ENCODE assay signal across 1 fruit fly cellular context in the genomic region with DNA sequence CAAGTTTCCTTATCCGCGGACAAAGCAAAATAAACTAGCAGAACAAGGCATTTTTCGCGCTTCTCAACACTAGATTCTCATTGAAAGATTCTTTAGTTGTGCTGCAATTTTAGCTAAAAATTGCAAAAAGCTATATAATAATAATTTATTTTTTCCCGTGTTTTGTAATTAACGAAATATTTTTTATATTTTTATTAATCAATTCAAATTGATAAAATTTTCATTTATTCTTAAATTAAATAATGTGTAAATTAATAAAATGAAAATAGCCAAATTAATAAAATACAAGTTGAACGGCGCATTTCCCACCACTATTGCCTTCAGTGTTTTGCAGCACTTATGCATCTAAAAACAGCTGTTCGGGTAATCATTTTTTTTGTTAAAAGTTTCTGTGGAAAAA.
TF ChIP-seq lines count a peak whose summit lies in the region.

Gene Drep4 (minus strand): TSS at position 7 of the 400 bp plus-strand sequence.
Gene Uvrag (plus strand): TSS at position 322 of the 400 bp plus-strand sequence.

TF ChIP-seq in whole organism, embryonic, 481 proteins besides CTCF, POLR2A, EP300 and RAD21 (continued from another document and continues in another):
- no peak for TF ChIP-seq ash1 (GFP tag; optimal IDR thresholded peaks at IDR 0.05; lab: Kevin White, UChicago)
- TF ChIP-seq twi (tag; optimal IDR thresholded peaks at IDR 0.05; lab: Kevin White, UChicago) = no peak
- TF ChIP-seq Oli (tag; optimal IDR thresholded peaks at IDR 0.05; lab: Kevin White, UChicago) = peak; percentile 62
- TF ChIP-seq CG3995 (GFP tag; optimal IDR thresholded peaks at IDR 0.05; lab: Kevin White, UChicago) = no peak
- no peak for TF ChIP-seq CkIIα-i1 (GFP tag; IDR thresholded peaks at IDR 0.05; lab: Robert Waterston, UW)
- TF ChIP-seq Pdp1 (GFP tag; optimal IDR thresholded peaks at IDR 0.05; lab: Kevin White, UChicago) = no peak
- TF ChIP-seq wek (GFP tag; optimal IDR thresholded peaks at IDR 0.05; lab: Kevin White, UChicago) = no peak
- no peak for TF ChIP-seq ci (GFP tag; IDR thresholded peaks at IDR 0.05; lab: Robert Waterston, UW)
- TF ChIP-seq CG10543 (GFP tag; optimal IDR thresholded peaks at IDR 0.05; lab: Kevin White, UChicago) = no peak
- TF ChIP-seq insv (GFP tag; optimal IDR thresholded peaks at IDR 0.05; lab: Kevin White, UChicago) = peak in 1 of 2 experiments; percentile 73
- no peak for TF ChIP-seq disco-r (GFP tag; optimal IDR thresholded peaks at IDR 0.05; lab: Kevin White, UChicago)
- TF ChIP-seq Lhr (GFP tag; optimal IDR thresholded peaks at IDR 0.05; lab: Kevin White, UChicago) = peak; percentile 35
- TF ChIP-seq lola (GFP tag; optimal IDR thresholded peaks at IDR 0.05; lab: Kevin White, UChicago) = no peak
- TF ChIP-seq Lpt (GFP tag; optimal IDR thresholded peaks at IDR 0.05; lab: Kevin White, UChicago) = no peak
- TF ChIP-seq CG12071 (GFP tag; optimal IDR thresholded peaks at IDR 0.05; lab: Kevin White, UChicago) = no peak
- no peak for TF ChIP-seq MTF-1 (GFP tag; optimal IDR thresholded peaks at IDR 0.05; lab: Kevin White, UChicago; ENCODE audit: borderline replicate concordance)
- 0 out of 3 replicates have a peak, but pooled peaks have one; percentile 37 for TF ChIP-seq CG11093 (GFP tag; IDR thresholded peaks at IDR 0.05; lab: Robert Waterston, UW)
- TF ChIP-seq mld (GFP tag; IDR thresholded peaks at IDR 0.05; lab: Robert Waterston, UW; ENCODE audit: partially characterized antibody) = no peak
- no peak for TF ChIP-seq CG11504 (tag; optimal IDR thresholded peaks at IDR 0.05; lab: Kevin White, UChicago)
- TF ChIP-seq Taf1 (GFP tag; IDR thresholded peaks at IDR 0.05; lab: Robert Waterston, UW) = no peak
- no peak for TF ChIP-seq CG34224 (GFP tag; IDR thresholded peaks at IDR 0.05; lab: Robert Waterston, UW; ENCODE audit: partially characterized antibody)
- peak; percentile 62 for TF ChIP-seq ttk (GFP tag; IDR thresholded peaks at IDR 0.05; lab: Robert Waterston, UW)
- peak; percentile 54 for TF ChIP-seq ssp (GFP tag; IDR thresholded peaks at IDR 0.05; lab: Robert Waterston, UW)
- TF ChIP-seq eve (GFP tag; optimal IDR thresholded peaks at IDR 0.05; lab: Kevin White, UChicago) = no peak
- peak; percentile 83 for TF ChIP-seq sens (GFP tag; lab: Kevin White, UChicago)
- no peak for TF ChIP-seq HLH4C (GFP tag; IDR thresholded peaks at IDR 0.05; lab: Robert Waterston, UW; ENCODE audit: partially characterized antibody)
- TF ChIP-seq bsh (GFP tag; optimal IDR thresholded peaks at IDR 0.05; lab: Kevin White, UChicago) = peak in 1 of 2 experiments; percentile 59
- peak; percentile 44; the same call in 1 of the 2 replicates for TF ChIP-seq NFAT (GFP tag; IDR thresholded peaks at IDR 0.05; lab: Robert Waterston, UW)
- peak; percentile 5 for TF ChIP-seq odd (GFP tag; optimal IDR thresholded peaks at IDR 0.05; lab: Kevin White, UChicago)
- no peak for TF ChIP-seq CG2199 (GFP tag; IDR thresholded peaks at IDR 0.05; lab: Robert Waterston, UW)
- TF ChIP-seq CG12219 (GFP tag; optimal IDR thresholded peaks at IDR 0.05; lab: Kevin White, UChicago) = no peak
- no peak for TF ChIP-seq Dll (GFP tag; IDR thresholded peaks at IDR 0.05; lab: Robert Waterston, UW; ENCODE audit: partially characterized antibody)
- no peak for TF ChIP-seq Mes4 (GFP tag; optimal IDR thresholded peaks at IDR 0.05; lab: Kevin White, UChicago)
- TF ChIP-seq CG10959 (GFP tag; IDR thresholded peaks at IDR 0.05; lab: Robert Waterston, UW) = no peak
- TF ChIP-seq shn (GFP tag; optimal IDR thresholded peaks at IDR 0.05; lab: Kevin White, UChicago) = no peak
- peak; percentile 62 for TF ChIP-seq Fer2 (tag; optimal IDR thresholded peaks at IDR 0.05; lab: Kevin White, UChicago)
- 0 out of 3 replicates have a peak, but pooled peaks have one; percentile 14 for TF ChIP-seq CG34422 (GFP tag; IDR thresholded peaks at IDR 0.05; lab: Robert Waterston, UW)
- TF ChIP-seq CG12236 (GFP tag; optimal IDR thresholded peaks at IDR 0.05; lab: Kevin White, UChicago) = no peak
- TF ChIP-seq Doc3 (GFP tag; IDR thresholded peaks at IDR 0.05; lab: Robert Waterston, UW; ENCODE audit: partially characterized antibody) = no peak
- peak; percentile 78 for TF ChIP-seq phol (tag; optimal IDR thresholded peaks at IDR 0.05; lab: Kevin White, UChicago)
- no peak for TF ChIP-seq CG6683 (GFP tag; optimal IDR thresholded peaks at IDR 0.05; lab: Kevin White, UChicago)
- no peak for TF ChIP-seq Gsc (GFP tag; IDR thresholded peaks at IDR 0.05; lab: Robert Waterston, UW)
- TF ChIP-seq kni (GFP tag; optimal IDR thresholded peaks at IDR 0.05; lab: Kevin White, UChicago) = no peak
- TF ChIP-seq knrl (GFP tag; IDR thresholded peaks at IDR 0.05; lab: Robert Waterston, UW; ENCODE audit: partially characterized antibody) = no peak; the same call in 2 of the 3 replicates
- no peak for TF ChIP-seq CG11695 (GFP tag; IDR thresholded peaks at IDR 0.05; lab: Robert Waterston, UW)
- TF ChIP-seq CG16813 (GFP tag; IDR thresholded peaks at IDR 0.05; lab: Robert Waterston, UW; ENCODE audit: partially characterized antibody) = no peak
- 0 out of 2 replicates have a peak, but pooled peaks have one; percentile 18 for TF ChIP-seq ara (GFP tag; IDR thresholded peaks at IDR 0.05; lab: Robert Waterston, UW)
- TF ChIP-seq CG2678 (tag; optimal IDR thresholded peaks at IDR 0.05; lab: Kevin White, UChicago) = no peak
- no peak for TF ChIP-seq pan (optimal IDR thresholded peaks at IDR 0.05; lab: Kevin White, UChicago)
- no peak for TF ChIP-seq pan (GFP tag; optimal IDR thresholded peaks at IDR 0.05 in 1 of 2, IDR thresholded peaks at IDR 0.05 in 1 of 2)
- no peak for TF ChIP-seq HLH54F (GFP tag; optimal IDR thresholded peaks at IDR 0.05; lab: Kevin White, UChicago)
- no peak for TF ChIP-seq CG4707 (GFP tag; optimal IDR thresholded peaks at IDR 0.05; lab: Kevin White, UChicago)
- TF ChIP-seq CG10979 (tag; optimal IDR thresholded peaks at IDR 0.05; lab: Kevin White, UChicago) = peak; percentile 68
- TF ChIP-seq Optix (GFP tag; IDR thresholded peaks at IDR 0.05; lab: Robert Waterston, UW) = no peak
- TF ChIP-seq CG15011 (GFP tag; optimal IDR thresholded peaks at IDR 0.05; lab: Kevin White, UChicago) = no peak
- TF ChIP-seq CG8388 (GFP tag; optimal IDR thresholded peaks at IDR 0.05; lab: Kevin White, UChicago) = peak; percentile 50
- TF ChIP-seq ind (GFP tag; optimal IDR thresholded peaks at IDR 0.05; lab: Kevin White, UChicago) = peak; percentile 72
- TF ChIP-seq Dbx (GFP tag; IDR thresholded peaks at IDR 0.05; lab: Robert Waterston, UW) = peak; percentile 75
- TF ChIP-seq Dp (GFP tag; optimal IDR thresholded peaks at IDR 0.05; lab: Kevin White, UChicago) = no peak
- no peak for TF ChIP-seq sd (tag; optimal IDR thresholded peaks at IDR 0.05; lab: Kevin White, UChicago)
- TF ChIP-seq MBD-R2 (GFP tag; IDR thresholded peaks at IDR 0.05; lab: Robert Waterston, UW) = peak; percentile 72
- peak; percentile 97 for TF ChIP-seq Sry-β (GFP tag; optimal IDR thresholded peaks at IDR 0.05; lab: Kevin White, UChicago)
- peak; percentile 60 for TF ChIP-seq az2 (GFP tag; optimal IDR thresholded peaks at IDR 0.05; lab: Kevin White, UChicago)
- no peak for TF ChIP-seq Jarid2 (GFP tag; optimal IDR thresholded peaks at IDR 0.05; lab: Kevin White, UChicago)
- no peak for TF ChIP-seq CG1603 (tag; optimal IDR thresholded peaks at IDR 0.05; lab: Kevin White, UChicago)
- TF ChIP-seq z (GFP tag; IDR thresholded peaks at IDR 0.05; lab: Robert Waterston, UW) = no peak
- TF ChIP-seq unc-4 (GFP tag; IDR thresholded peaks at IDR 0.05; lab: Robert Waterston, UW; ENCODE audit: partially characterized antibody) = no peak
- TF ChIP-seq corto (GFP tag; optimal IDR thresholded peaks at IDR 0.05; lab: Kevin White, UChicago) = no peak
- no peak for TF ChIP-seq CG6813 (GFP tag; optimal IDR thresholded peaks at IDR 0.05; lab: Kevin White, UChicago)
- no peak for TF ChIP-seq nom (GFP tag; optimal IDR thresholded peaks at IDR 0.05; lab: Kevin White, UChicago)
- TF ChIP-seq CG43689 (GFP tag; IDR thresholded peaks at IDR 0.05; lab: Robert Waterston, UW) = no peak
- TF ChIP-seq slou (GFP tag; optimal IDR thresholded peaks at IDR 0.05; lab: Kevin White, UChicago) = peak; percentile 57
- no peak for TF ChIP-seq vnd (GFP tag; IDR thresholded peaks at IDR 0.05; lab: Robert Waterston, UW; ENCODE audit: partially characterized antibody)
- peak; percentile 50 for TF ChIP-seq YL-1 (GFP tag; optimal IDR thresholded peaks at IDR 0.05; lab: Kevin White, UChicago)
- peak; percentile 36 for TF ChIP-seq scrt (GFP tag; optimal IDR thresholded peaks at IDR 0.05; lab: Kevin White, UChicago)
- TF ChIP-seq CG42726 (GFP tag; IDR thresholded peaks at IDR 0.05; lab: Robert Waterston, UW; ENCODE audit: partially characterized antibody) = no peak
- TF ChIP-seq CG12942 (GFP tag; optimal IDR thresholded peaks at IDR 0.05; lab: Kevin White, UChicago) = peak; percentile 48
- TF ChIP-seq pho (GFP tag; optimal IDR thresholded peaks at IDR 0.05; lab: Kevin White, UChicago) = peak; percentile 1
- TF ChIP-seq Ssrp (tag; optimal IDR thresholded peaks at IDR 0.05; lab: Kevin White, UChicago) = peak; percentile 74
- peak; percentile 90 for TF ChIP-seq sqz (GFP tag; optimal IDR thresholded peaks at IDR 0.05; lab: Kevin White, UChicago)
- TF ChIP-seq Max (GFP tag; optimal IDR thresholded peaks at IDR 0.05; lab: Kevin White, UChicago) = peak; percentile 30
- no peak for TF ChIP-seq CG10366 (GFP tag; IDR thresholded peaks at IDR 0.05; lab: Robert Waterston, UW)
- peak; percentile 75 for TF ChIP-seq Sox100B (GFP tag; optimal IDR thresholded peaks at IDR 0.05; lab: Kevin White, UChicago)
- TF ChIP-seq HLH3B (GFP tag; IDR thresholded peaks at IDR 0.05; lab: Robert Waterston, UW) = 0 out of 2 replicates have a peak, but pooled peaks have one; percentile 16
- TF ChIP-seq fd3F (GFP tag; optimal IDR thresholded peaks at IDR 0.05; lab: Kevin White, UChicago) = peak; percentile 51
- no peak for TF ChIP-seq inv (GFP tag; IDR thresholded peaks at IDR 0.05; lab: Robert Waterston, UW; ENCODE audit: partially characterized antibody)
- peak; percentile 63 for TF ChIP-seq Dek (tag; optimal IDR thresholded peaks at IDR 0.05; lab: Kevin White, UChicago)
- TF ChIP-seq CG7556 (GFP tag; optimal IDR thresholded peaks at IDR 0.05; lab: Kevin White, UChicago) = no peak
- TF ChIP-seq CG31224 (GFP tag; IDR thresholded peaks at IDR 0.05; lab: Robert Waterston, UW) = no peak
- TF ChIP-seq Tbp (GFP tag; optimal IDR thresholded peaks at IDR 0.05; lab: Kevin White, UChicago) = no peak
- TF ChIP-seq Camta (GFP tag; optimal IDR thresholded peaks at IDR 0.05; lab: Kevin White, UChicago) = no peak
- peak; percentile 85 for TF ChIP-seq CG3847 (GFP tag; IDR thresholded peaks at IDR 0.05; lab: Robert Waterston, UW)
- no peak for TF ChIP-seq tap (tag; optimal IDR thresholded peaks at IDR 0.05; lab: Kevin White, UChicago)
- TF ChIP-seq CG3163 (GFP tag; optimal IDR thresholded peaks at IDR 0.05; lab: Kevin White, UChicago) = no peak
- TF ChIP-seq sens-2 (GFP tag; IDR thresholded peaks at IDR 0.05; lab: Robert Waterston, UW) = no peak
- peak; percentile 18 for TF ChIP-seq D19B (GFP tag; optimal IDR thresholded peaks at IDR 0.05; lab: Kevin White, UChicago)
- TF ChIP-seq CG15601 (tag; optimal IDR thresholded peaks at IDR 0.05; lab: Kevin White, UChicago) = peak; percentile 87
- TF ChIP-seq kay (GFP tag; optimal IDR thresholded peaks at IDR 0.05; lab: Kevin White, UChicago) = peak; percentile 40
- TF ChIP-seq CG3065 (GFP tag; optimal IDR thresholded peaks at IDR 0.05; lab: Kevin White, UChicago) = peak; percentile 27
- TF ChIP-seq hbn (GFP tag; IDR thresholded peaks at IDR 0.05; lab: Robert Waterston, UW; ENCODE audit: partially characterized antibody) = no peak
- no peak for TF ChIP-seq CG13287 (GFP tag; IDR thresholded peaks at IDR 0.05; lab: Robert Waterston, UW; ENCODE audit: partially characterized antibody)
- no peak for TF ChIP-seq Atf-2 (GFP tag; optimal IDR thresholded peaks at IDR 0.05; lab: Kevin White, UChicago)
- TF ChIP-seq CG11723 (GFP tag; optimal IDR thresholded peaks at IDR 0.05; lab: Kevin White, UChicago) = peak; percentile 17
- TF ChIP-seq mam (GFP tag; optimal IDR thresholded peaks at IDR 0.05; lab: Kevin White, UChicago) = peak; percentile 16
- peak; percentile 88 for TF ChIP-seq CoRest (tag; optimal IDR thresholded peaks at IDR 0.05; lab: Kevin White, UChicago)
- TF ChIP-seq grn (GFP tag; optimal IDR thresholded peaks at IDR 0.05; lab: Kevin White, UChicago) = no peak
- no peak for TF ChIP-seq CG1792 (GFP tag; optimal IDR thresholded peaks at IDR 0.05; lab: Kevin White, UChicago)
- TF ChIP-seq CG9817 (tag; optimal IDR thresholded peaks at IDR 0.05; lab: Kevin White, UChicago) = peak; percentile 71
- TF ChIP-seq grau (tag; optimal IDR thresholded peaks at IDR 0.05; lab: Kevin White, UChicago) = peak; percentile 80
- no peak for TF ChIP-seq gsb-n (tag; optimal IDR thresholded peaks at IDR 0.05; lab: Kevin White, UChicago)
- no peak for TF ChIP-seq ase (GFP tag; IDR thresholded peaks at IDR 0.05; lab: Robert Waterston, UW)
- no peak for TF ChIP-seq Opbp (GFP tag; IDR thresholded peaks at IDR 0.05; lab: Robert Waterston, UW; ENCODE audit: partially characterized antibody)
- TF ChIP-seq chif (GFP tag; optimal IDR thresholded peaks at IDR 0.05; lab: Kevin White, UChicago) = peak in 1 of 2 experiments; percentile 9
- no peak for TF ChIP-seq CG8924 (tag; optimal IDR thresholded peaks at IDR 0.05; lab: Kevin White, UChicago)
- TF ChIP-seq unpg (GFP tag; optimal IDR thresholded peaks at IDR 0.05; lab: Kevin White, UChicago) = no peak
- no peak for TF ChIP-seq nerfin-1 (tag; optimal IDR thresholded peaks at IDR 0.05; lab: Kevin White, UChicago)
- TF ChIP-seq pros (GFP tag; optimal IDR thresholded peaks at IDR 0.05; lab: Kevin White, UChicago) = no peak
- TF ChIP-seq trh (GFP tag; optimal IDR thresholded peaks at IDR 0.05; lab: Kevin White, UChicago) = peak; percentile 20
- no peak for TF ChIP-seq jigr1 (GFP tag; IDR thresholded peaks at IDR 0.05; lab: Robert Waterston, UW)
- peak; percentile 35 for TF ChIP-seq CG6765 (GFP tag; optimal IDR thresholded peaks at IDR 0.05; lab: Kevin White, UChicago)
- TF ChIP-seq CG17612 (GFP tag; IDR thresholded peaks at IDR 0.05; lab: Robert Waterston, UW) = no peak
- no peak for TF ChIP-seq sisA (GFP tag; IDR thresholded peaks at IDR 0.05; lab: Robert Waterston, UW)
- TF ChIP-seq h (optimal IDR thresholded peaks at IDR 0.05; lab: Kevin White, UChicago) = no peak
- peak; percentile 43 for TF ChIP-seq CG16815 (GFP tag; optimal IDR thresholded peaks at IDR 0.05; lab: Kevin White, UChicago)
- TF ChIP-seq run (tag; optimal IDR thresholded peaks at IDR 0.05; lab: Kevin White, UChicago) = no peak
- TF ChIP-seq CG12104 (GFP tag; optimal IDR thresholded peaks at IDR 0.05; lab: Kevin White, UChicago) = peak; percentile 51
- TF ChIP-seq Hr78 (GFP tag; optimal IDR thresholded peaks at IDR 0.05; lab: Kevin White, UChicago) = no peak
